Worm (Caenorhabditis elegans) whole organism, young adult: ENCODE results near the gene F17E9.16.

Source experiments
- B0261.1 ChIP-seq: sonication (generic microtip); optimal IDR thresholded peaks from 2 replicates; lab custom pipeline; 2016; ENCODE audit warnings: mild to moderate bottlenecking, missing genetic modification characterization, moderate library complexity, missing compliant biosample characterization
- F49E8.2 ChIP-seq: sonication (generic microtip); optimal IDR thresholded peaks from 3 replicates; lab custom pipeline; 2017; ENCODE audit warnings: missing genetic modification characterization, mild to moderate bottlenecking, missing compliant biosample characterization, antibody characterized with exemption, moderate library complexity; ENCODE audit not compliant: insufficient read depth
- F57A8.1 ChIP-seq: fragments of 200-800 bp; sonication (Bioruptor generic); optimal IDR thresholded peaks from 2 replicates; lab custom pipeline; 2018; ENCODE audit warnings: mild to moderate bottlenecking, missing genetic modification characterization, moderate library complexity, missing compliant biosample characterization
- Y95B8A.8 ChIP-seq: fragments of 200-800 bp; sonication (Bioruptor generic); IDR thresholded peaks from 2 replicates; pipeline ENCODE4 v1.3.6; 2022; ENCODE audit warnings: missing genetic modification reagents, missing genetic modification characterization, missing compliant biosample characterization
- ama-1 ChIP-seq, 3 experiments: fragments of 150-350 bp in 1 of 3; sonication (generic microtip) in 2 of 3; optimal IDR thresholded peaks; 2 replicates each; lab custom pipeline; 2014 to 2018; ENCODE audit warnings: missing biosample characterization in 2 of 3, missing genetic modification characterization in 2 of 3, missing genetic modification reagents in 2 of 3
- atf-7 ChIP-seq: sonication (generic microtip); optimal IDR thresholded peaks from 2 replicates; lab custom pipeline; 2017; ENCODE audit warnings: mild to moderate bottlenecking, missing genetic modification characterization, missing compliant biosample characterization
- athp-1 ChIP-seq: sonication (generic microtip); optimal IDR thresholded peaks from 2 replicates; lab custom pipeline; 2017; ENCODE audit warnings: mild to moderate bottlenecking, missing genetic modification characterization, missing compliant biosample characterization
- dpl-1 ChIP-seq: fragments of 150-350 bp; optimal IDR thresholded peaks from 2 replicates; lab custom pipeline; 2014; ENCODE audit warnings: missing biosample characterization, missing genetic modification reagents, missing genetic modification characterization
- ekl-4 ChIP-seq: fragments of 200-800 bp; sonication (Bioruptor generic); IDR thresholded peaks from 2 replicates; pipeline ENCODE4 v1.3.6; 2022; ENCODE audit warnings: missing genetic modification reagents, missing genetic modification characterization, missing compliant biosample characterization
- hmg-20 ChIP-seq: fragments of 200-800 bp; sonication (Bioruptor generic); IDR thresholded peaks from 2 replicates; pipeline ENCODE4 v1.3.6; 2022; ENCODE audit warnings: missing genetic modification reagents, missing genetic modification characterization, missing compliant biosample characterization
- madf-3 ChIP-seq: fragments of 200-800 bp; sonication (Bioruptor generic); IDR thresholded peaks from 2 replicates; pipeline ENCODE4 v1.3.6; 2022; ENCODE audit warnings: missing genetic modification reagents, missing genetic modification characterization, missing compliant biosample characterization
- sea-2 ChIP-seq: fragments of 200-800 bp; sonication (Bioruptor generic); IDR thresholded peaks from 2 replicates; pipeline ENCODE4 v1.3.6; 2022; ENCODE audit warnings: missing genetic modification characterization, missing compliant biosample characterization
- snpc-4 ChIP-seq, 5 experiments: fragments of 150-350 bp in 1 of 5; sonication (generic microtip) in 4 of 5; optimal IDR thresholded peaks; 2 replicates each; lab custom pipeline; 2014 to 2018; ENCODE audit warnings: missing genetic modification characterization in 5 of 5, missing biosample characterization in 3 of 5, antibody characterized with exemption in 2 of 5, mild to moderate bottlenecking in 2 of 5, missing compliant biosample characterization in 2 of 5, missing genotype in 2 of 5, moderate library complexity in 2 of 5, missing genetic modification reagents in 1 of 5
- unc-62 ChIP-seq: fragments of 150-350 bp; optimal IDR thresholded peaks from 2 replicates; lab custom pipeline; 2014; ENCODE audit warnings: missing biosample characterization, missing genetic modification reagents, missing genetic modification characterization

DNA sequence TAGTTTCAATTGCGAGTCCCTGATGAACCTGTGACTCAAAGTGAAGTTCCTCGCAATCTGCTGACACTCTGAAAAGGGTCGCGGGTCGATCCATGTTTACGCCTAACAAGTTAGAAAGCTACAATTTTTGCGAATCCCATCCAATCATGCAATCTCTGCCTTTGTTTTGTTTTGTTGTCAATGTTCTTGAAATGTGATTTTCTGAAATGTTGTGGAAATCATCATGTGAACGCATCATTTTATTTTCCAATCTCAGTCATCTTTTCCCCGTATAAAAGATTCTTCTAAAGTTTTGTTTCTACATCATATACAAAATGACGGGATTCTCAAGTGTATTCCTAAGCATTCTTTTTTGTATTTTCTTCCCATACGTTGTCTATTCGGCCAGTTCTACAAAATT, 4.1 kb upstream of the F17E9.16 start, which contains the start of gene F17E9.4:
- TF ChIP-seq atf-7 (no peak), snpc-4 (GFP tag; optimal IDR thresholded peaks at IDR 0.05; lab: Kevin White, UChicago) (no peak), snpc-4 (tag; optimal IDR thresholded peaks at IDR 0.05; lab: Kevin White, UChicago) (no peak), Y95B8A.8 (GFP tag; lab: Robert Waterston, UW) (no peak), F57A8.1 (GFP tag; lab: Kevin White, UChicago) (no peak), F49E8.2 (no peak), hmg-20 (GFP tag; lab: Robert Waterston, UW) (no peak), B0261.1 (no peak), ekl-4 (GFP tag; lab: Robert Waterston, UW) (no peak), madf-3 (no peak), dpl-1 (no peak), sea-2 (GFP tag; lab: Robert Waterston, UW) (no peak), unc-62 (GFP tag; lab: Kevin White, UChicago) (no peak), ama-1 (optimal IDR thresholded peaks at IDR 0.05; lab: Kevin White, UChicago) (no peak), ama-1 (GFP tag; optimal IDR thresholded peaks at IDR 0.05; lab: Kevin White, UChicago) (no peak), athp-1 (tag; lab: Kevin White, UChicago) (no peak)
